Worm (Caenorhabditis elegans): ENCODE measurements around the gene rgs-2.

rgs-2 gene

ce11 chrX:12701963-12702362, 10.5 kb upstream of the rgs-2 start, which contains the start of gene nhr-214:
Gene nhr-214, minus strand, starts transcription at chrX:12702063.
- TF ChIP-seq lsy-12 (tag; optimal IDR thresholded peaks at IDR 0.05) (no peak), nhr-28 (tag; optimal IDR thresholded peaks at IDR 0.05) (no peak), ceh-28 (tag; optimal IDR thresholded peaks at IDR 0.05) (no peak), ztf-11 (tag; optimal IDR thresholded peaks at IDR 0.05) (no peak), nhr-237 (tag; optimal IDR thresholded peaks at IDR 0.05) (no peak), R02D3.7 (tag; optimal IDR thresholded peaks at IDR 0.05) (no peak), ceh-9 (tag; optimal IDR thresholded peaks at IDR 0.05) (no peak), jun-1 (tag; optimal IDR thresholded peaks at IDR 0.05) (no peak), ceh-16 (tag; optimal IDR thresholded peaks at IDR 0.05) (no peak), elt-1 (tag; optimal IDR thresholded peaks at IDR 0.05) (no peak), nhr-67 (tag; optimal IDR thresholded peaks at IDR 0.05) (no peak), elt-3 (tag; optimal IDR thresholded peaks at IDR 0.05) (no peak), hmg-11 (tag; optimal IDR thresholded peaks at IDR 0.05) (no peak), sea-2 (GFP tag; optimal IDR thresholded peaks at IDR 0.05) (no peak), mml-1 (tag; optimal IDR thresholded peaks at IDR 0.05) (no peak), tbx-2 (tag; optimal IDR thresholded peaks at IDR 0.05) (no peak), daf-12 (tag; optimal IDR thresholded peaks at IDR 0.05) (no peak)

DNA sequence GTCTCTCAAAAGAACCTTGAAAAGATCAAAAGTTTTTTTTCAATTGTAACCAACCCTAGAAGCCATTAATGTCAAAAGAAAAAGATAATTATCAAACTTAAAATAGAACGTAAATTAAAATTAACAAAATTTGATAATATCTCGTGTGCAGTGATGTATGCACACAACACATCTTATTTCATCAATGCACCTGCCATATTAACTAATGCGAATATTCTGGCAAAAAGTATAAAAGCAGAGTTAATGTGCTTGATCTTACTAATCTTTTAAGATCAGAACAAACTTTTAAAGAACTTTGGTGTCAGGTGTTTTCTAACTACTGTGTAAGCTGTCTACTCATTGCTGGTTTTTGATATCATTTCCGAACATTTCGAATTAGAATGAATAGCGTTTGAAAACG, 9.7 kb upstream of the rgs-2 start:
- no peak for TF ChIP-seq hmg-11 (tag; optimal IDR thresholded peaks at IDR 0.05)
- no peak for TF ChIP-seq ama-1 (optimal IDR thresholded peaks at IDR 0.05)
- no peak for TF ChIP-seq aly-2 (tag; optimal IDR thresholded peaks at IDR 0.05)
- no peak for TF ChIP-seq fkh-2 (tag; optimal IDR thresholded peaks at IDR 0.05)
- no peak for TF ChIP-seq nhr-43 (tag; optimal IDR thresholded peaks at IDR 0.05; ENCODE audit: poor library complexity, severe bottlenecking)
- no peak for TF ChIP-seq nhr-12 (tag; optimal IDR thresholded peaks at IDR 0.05)
- no peak for TF ChIP-seq elt-3 (tag; optimal IDR thresholded peaks at IDR 0.05)
- no peak for TF ChIP-seq sea-2 (GFP tag; optimal IDR thresholded peaks at IDR 0.05)
- no peak for TF ChIP-seq tbx-2 (tag; optimal IDR thresholded peaks at IDR 0.05)
- TF ChIP-seq nhr-25 (tag; optimal IDR thresholded peaks at IDR 0.05): no peak
- TF ChIP-seq nhr-28 (tag; optimal IDR thresholded peaks at IDR 0.05): no peak
- no peak for TF ChIP-seq jun-1 (tag; optimal IDR thresholded peaks at IDR 0.05)

ce11 chrX:12704721-12705120, 7.7 kb upstream of the rgs-2 start, which contains the start of gene nhr-272:
Gene nhr-272, minus strand, starts transcription at chrX:12704821.
- TF ChIP-seq lin-15B (tag; optimal IDR thresholded peaks at IDR 0.05) (no peak), zag-1 (tag; optimal IDR thresholded peaks at IDR 0.05) (no peak), nhr-25 (tag; optimal IDR thresholded peaks at IDR 0.05) (no peak), nhr-67 (tag; optimal IDR thresholded peaks at IDR 0.05) (no peak), egl-5 (tag; optimal IDR thresholded peaks at IDR 0.05) (no peak)

DNA sequence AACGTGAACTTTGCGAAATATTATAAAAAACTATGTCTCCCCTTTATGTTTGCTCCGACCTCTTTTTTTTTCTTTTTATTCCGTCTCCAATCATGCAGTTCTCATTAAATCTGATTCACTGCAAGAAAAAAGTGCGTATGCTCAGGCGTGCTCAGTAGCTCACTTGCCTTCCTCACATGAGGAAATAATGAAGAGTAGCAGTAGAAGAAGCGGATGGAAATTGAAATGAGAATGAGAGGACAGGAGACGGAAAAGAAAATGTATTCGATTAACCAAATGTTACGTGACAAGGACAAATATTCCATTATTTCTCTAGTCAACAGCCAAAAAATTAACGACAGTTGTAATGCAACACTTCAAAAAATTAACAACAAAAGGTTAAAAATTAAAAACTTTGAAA, 561 bp downstream of the rgs-2 start:
- no peak for TF ChIP-seq nhr-23 (tag; optimal IDR thresholded peaks at IDR 0.05)
- peak; percentile 12 for TF ChIP-seq nfya-1 (tag; optimal IDR thresholded peaks at IDR 0.05; ENCODE audit: insufficient read depth)

- TF ChIP-seq mml-1 (tag; optimal IDR thresholded peaks at IDR 0.05) (no peak), ceh-82 (tag; optimal IDR thresholded peaks at IDR 0.05) (no peak), mdl-1 (tag; optimal IDR thresholded peaks at IDR 0.05) (no peak), pha-4 (tag; optimal IDR thresholded peaks at IDR 0.05) (peak; percentile 67)
Observed at ce11 chrX:12721429-12721828, 9.0 kb downstream of the rgs-2 start.

ce11 chrX:12726129-12726528, 13.7 kb downstream of the rgs-2 start:
- TF ChIP-seq nhr-23 (tag; optimal IDR thresholded peaks at IDR 0.05) (no peak), ceh-9 (tag; optimal IDR thresholded peaks at IDR 0.05) (no peak), nhr-76 (tag; optimal IDR thresholded peaks at IDR 0.05) (no peak), fos-1 (tag; optimal IDR thresholded peaks at IDR 0.05) (no peak), ZK546.5 (tag; optimal IDR thresholded peaks at IDR 0.05) (no peak), sea-2 (GFP tag; optimal IDR thresholded peaks at IDR 0.05) (no peak), ceh-28 (tag; optimal IDR thresholded peaks at IDR 0.05) (no peak), fkh-2 (tag; optimal IDR thresholded peaks at IDR 0.05) (no peak), nhr-25 (tag; optimal IDR thresholded peaks at IDR 0.05) (no peak), ztf-4 (tag; optimal IDR thresholded peaks at IDR 0.05) (no peak), daf-12 (tag; optimal IDR thresholded peaks at IDR 0.05) (no peak), nfya-1 (tag; optimal IDR thresholded peaks at IDR 0.05; ENCODE audit: insufficient read depth) (no peak), nhr-237 (tag; optimal IDR thresholded peaks at IDR 0.05) (no peak), egl-27 (tag; optimal IDR thresholded peaks at IDR 0.05) (no peak), nhr-67 (tag; optimal IDR thresholded peaks at IDR 0.05) (no peak), ceh-82 (tag; optimal IDR thresholded peaks at IDR 0.05) (no peak), elt-2 (tag; optimal IDR thresholded peaks at IDR 0.05) (no peak), skn-1 (tag; optimal IDR thresholded peaks at IDR 0.05) (no peak), nhr-12 (tag; optimal IDR thresholded peaks at IDR 0.05) (no peak), lin-39 (tag; optimal IDR thresholded peaks at IDR 0.05) (no peak)
